Worm (Caenorhabditis elegans): ENCODE measurements around the gene tbc-18.

Gene tbc-18

ce11 chrX:8386068-8386851 lies 7.9 kb downstream of the tbc-18 start (continued):
- TF ChIP-seq let-526 (GFP tag; IDR thresholded peaks at IDR 0.05) (no peak), snpc-4 (GFP tag; optimal IDR thresholded peaks at IDR 0.05) (peak; percentile 39), snpc-4 (tag; optimal IDR thresholded peaks at IDR 0.05) (peak in 2 of 4 experiments; percentile 17 to 31), ekl-4 (GFP tag; IDR thresholded peaks at IDR 0.05) (peak; percentile 43; the same call in 1 of the 2 replicates), repo-1 (tag; optimal IDR thresholded peaks at IDR 0.05) (no peak), nfyb-1 (GFP tag; IDR thresholded peaks at IDR 0.05) (peak; percentile 62), hmg-1.2 (GFP tag; IDR thresholded peaks at IDR 0.05) (peak; percentile 78), K11D2.4 (GFP tag; IDR thresholded peaks at IDR 0.05) (peak; percentile 64), K12H6.12 (tag; optimal IDR thresholded peaks at IDR 0.05) (peak; percentile 21), ztf-28 (GFP tag; IDR thresholded peaks at IDR 0.05) (0 out of 2 replicates have a peak, but pooled peaks have one; percentile 35), madf-6 (GFP tag; IDR thresholded peaks at IDR 0.05) (peak; percentile 48; the same call in 1 of the 2 replicates), cebp-1 (GFP tag; IDR thresholded peaks at IDR 0.05) (peak; percentile 46; the same call in 1 of the 2 replicates), cebp-1 (tag; optimal IDR thresholded peaks at IDR 0.05) (peak; percentile 29), B0261.1 (tag; optimal IDR thresholded peaks at IDR 0.05) (peak; percentile 90), Y79H2A.3 (GFP tag; conservative IDR thresholded peaks at IDR 0.05) (no peak), F37B4.10 (GFP tag; IDR thresholded peaks at IDR 0.05) (no peak), snpc-1.3 (tag; optimal IDR thresholded peaks at IDR 0.05; ENCODE audit: insufficient read depth) (peak; percentile 74), lag-1 (GFP tag; IDR thresholded peaks at IDR 0.05) (no peak), lin-26 (GFP tag; IDR thresholded peaks at IDR 0.05) (peak; percentile 85), rcor-1 (GFP tag; IDR thresholded peaks at IDR 0.05) (peak; percentile 73), rpc-1 (optimal IDR thresholded peaks at IDR 0.05) (peak; percentile 73), rpc-1 (tag; optimal IDR thresholded peaks at IDR 0.05) (peak; percentile 85)

- TF ChIP-seq fkh-3 (tag; optimal IDR thresholded peaks at IDR 0.05) = no peak
- no peak for TF ChIP-seq ztf-28 (GFP tag; IDR thresholded peaks at IDR 0.05)
- no peak for TF ChIP-seq ztf-25 (GFP tag; IDR thresholded peaks at IDR 0.05)
- TF ChIP-seq ceh-79 (tag; optimal IDR thresholded peaks at IDR 0.05) = no peak
These were observed 12.2 kb downstream of the tbc-18 start for ce11 chrX:8390508-8390907.

DNA sequence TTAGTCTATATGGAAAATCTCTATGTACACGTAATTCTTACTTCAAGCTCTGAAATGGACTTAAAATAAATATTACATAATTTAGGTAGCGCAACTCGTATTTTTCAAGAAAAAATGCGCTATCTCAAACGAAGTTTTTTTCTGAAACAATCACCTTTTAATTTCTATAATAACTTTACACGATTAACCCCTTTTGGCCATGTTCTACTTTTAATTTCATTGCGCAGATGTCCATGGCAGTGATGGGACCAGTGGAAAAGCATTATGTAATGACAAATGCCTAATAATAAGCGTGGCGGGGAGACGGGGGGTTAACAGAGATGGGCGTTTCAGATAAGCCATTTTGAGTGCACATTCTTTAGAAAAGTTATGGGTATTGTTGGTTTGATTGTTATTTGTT lies 13.1 kb downstream of the tbc-18 start:
- TF ChIP-seq let-526 (GFP tag; IDR thresholded peaks at IDR 0.05) (no peak), mxl-1 (tag; optimal IDR thresholded peaks at IDR 0.05) (no peak), C06A6.2 (GFP tag; conservative IDR thresholded peaks at IDR 0.05) (no peak), aptf-2 (GFP tag; conservative IDR thresholded peaks at IDR 0.05) (no peak), hmg-20 (GFP tag; IDR thresholded peaks at IDR 0.05) (no peak), ztf-28 (GFP tag; IDR thresholded peaks at IDR 0.05) (no peak), K12H6.12 (tag; optimal IDR thresholded peaks at IDR 0.05) (no peak), sea-2 (GFP tag; IDR thresholded peaks at IDR 0.05) (no peak), ztf-3 (GFP tag; optimal IDR thresholded peaks at IDR 0.05) (no peak)

DNA sequence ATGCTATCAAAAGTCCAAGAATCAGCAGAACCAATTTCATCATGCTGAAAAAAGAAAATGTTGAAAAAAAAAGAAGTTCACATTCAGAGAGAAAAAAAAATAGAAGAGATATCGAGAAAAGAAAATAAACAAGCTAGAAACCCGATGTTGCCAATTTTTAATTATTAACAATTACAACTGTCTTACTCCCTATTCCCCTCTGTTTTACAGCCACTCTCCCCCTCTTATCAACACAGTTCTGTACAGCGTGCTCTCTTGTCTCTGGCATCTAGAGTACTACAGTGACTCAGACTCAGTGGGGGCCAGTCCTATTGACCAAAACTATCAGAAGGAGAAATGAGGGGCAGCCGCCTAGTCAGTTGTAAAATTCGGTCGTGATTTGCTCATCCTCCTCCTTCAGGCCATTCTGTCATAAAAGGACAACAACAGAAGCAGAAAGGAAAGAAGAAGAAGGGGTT lies 14.2 kb downstream of the tbc-18 start, which contains the start of gene wrk-1:
wrk-1 (minus strand) TSS at position 51 of the 458 bp plus-strand sequence.
- TF ChIP-seq hlh-12 (tag; optimal IDR thresholded peaks at IDR 0.05) (no peak), ceh-27 (GFP tag; optimal IDR thresholded peaks at IDR 0.05) (no peak), unc-62 (GFP tag; optimal IDR thresholded peaks at IDR 0.05) (no peak), sea-2 (GFP tag; IDR thresholded peaks at IDR 0.05) (no peak), nhr-80 (tag; optimal IDR thresholded peaks at IDR 0.05) (peak; percentile 65), dox-1 (GFP tag; IDR thresholded peaks at IDR 0.05) (peak; percentile 40; the same call in 1 of the 2 replicates), him-1 (tag; optimal IDR thresholded peaks at IDR 0.05) (no peak), zim-3 (tag; optimal IDR thresholded peaks at IDR 0.05) (no peak), F10E7.11 (tag; optimal IDR thresholded peaks at IDR 0.05) (no peak)

All from whole organism, young adult.